Fruit fly (Drosophila melanogaster) whole organism, prepupa: ENCODE measurements around the gene CG18473.

Experiments used
- CG1621 ChIP-seq: fragments of 200-800 bp; sonication (Bioruptor generic); optimal IDR thresholded peaks from 3 replicates; lab custom pipeline; 2018; ENCODE audit warnings: missing biosample characterization, mild to moderate bottlenecking, missing genetic modification characterization
- CG8119 ChIP-seq: fragments of 200-800 bp; sonication (Bioruptor generic); IDR thresholded peaks from 3 replicates; pipeline ENCODE4 v1.3.6; 2022; ENCODE audit warnings: missing biosample characterization, missing genetic modification characterization
- CG8632 ChIP-seq: fragments of 200-800 bp; sonication (Bioruptor generic); optimal IDR thresholded peaks from 3 replicates; lab custom pipeline; 2016; ENCODE audit warnings: missing biosample characterization, missing genetic modification characterization
- Eip78C ChIP-seq: fragments of 200-800 bp; sonication (Bioruptor generic); peaks from one replicate; lab custom pipeline; 2016; ENCODE audit warnings: missing biosample characterization, missing genetic modification characterization
- Ets21C ChIP-seq: fragments of 200-800 bp; sonication (Bioruptor generic); optimal IDR thresholded peaks from 3 replicates; lab custom pipeline; 2016; ENCODE audit warnings: missing biosample characterization, missing genetic modification characterization
- Met ChIP-seq: fragments of 200-800 bp; sonication (Bioruptor generic); optimal IDR thresholded peaks from 3 replicates; lab custom pipeline; 2016; ENCODE audit warnings: missing biosample characterization, missing genetic modification characterization
- eg ChIP-seq: fragments of 200-800 bp; sonication (Bioruptor generic); IDR thresholded peaks from 3 replicates; pipeline ENCODE4 v1.3.6; 2022; ENCODE audit warnings: missing biosample characterization, missing genetic modification characterization
- salr ChIP-seq, 2 experiments: fragments of 200-800 bp; sonication (Bioruptor generic); optimal IDR thresholded peaks; 3 replicates each; lab custom pipeline; 2016 to 2018; ENCODE audit warnings: missing biosample characterization in 2 of 2, missing genetic modification characterization in 2 of 2, mild to moderate bottlenecking in 1 of 2
- svp ChIP-seq: fragments of 200-800 bp; sonication (Bioruptor generic); peaks from one replicate; lab custom pipeline; 2016; ENCODE audit warnings: missing biosample characterization, missing genetic modification characterization

DNA sequence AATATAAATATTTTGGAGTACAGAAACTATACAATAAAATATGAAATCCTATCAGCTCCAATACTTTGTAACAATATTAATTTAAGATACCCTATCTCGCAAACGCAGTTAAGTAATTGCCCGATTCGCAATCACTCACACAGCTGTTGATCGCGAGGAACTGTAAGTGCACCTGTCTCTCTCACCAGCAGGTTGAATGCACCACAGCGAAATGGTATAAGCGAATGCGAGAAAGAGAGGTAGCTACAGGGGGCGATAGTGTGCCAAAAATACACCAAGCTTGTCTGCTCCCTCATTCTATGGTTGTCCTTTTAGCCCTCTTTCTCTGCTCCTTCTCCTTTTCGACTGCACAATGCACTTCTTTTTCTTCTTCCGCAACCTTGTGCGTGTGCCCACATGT is 24.3 kb upstream of the CG18473 start:
- TF ChIP-seq eg (GFP tag; lab: Robert Waterston, UW) (no peak), CG8632 (GFP tag; lab: Kevin White, UChicago) (no peak), salr (GFP tag; optimal IDR thresholded peaks at IDR 0.05; lab: Kevin White, UChicago) (no peak), CG1621 (no peak), svp (GFP tag; lab: Kevin White, UChicago) (no peak), CG8119 (GFP tag; lab: Robert Waterston, UW) (no peak), Met (GFP tag; lab: Kevin White, UChicago) (no peak), Eip78C (GFP tag; lab: Kevin White, UChicago) (no peak), Ets21C (GFP tag; lab: Kevin White, UChicago) (no peak)
